Worm (Caenorhabditis elegans): ENCODE data around the gene srh-63.

ce11 chrIV:14515162-14515561, 8.5 kb upstream of the srh-63 start:
- TF ChIP-seq B0310.2 (tag; optimal IDR thresholded peaks at IDR 0.05), result no peak
- no peak for TF ChIP-seq hmbx-1 (tag; optimal IDR thresholded peaks at IDR 0.05)
- TF ChIP-seq aly-1 (tag; optimal IDR thresholded peaks at IDR 0.05), result no peak
- TF ChIP-seq ama-1 (optimal IDR thresholded peaks at IDR 0.05), result no peak
- no peak for TF ChIP-seq ceh-36 (tag; optimal IDR thresholded peaks at IDR 0.05)
- TF ChIP-seq tbx-11 (GFP tag; IDR thresholded peaks at IDR 0.05), result no peak
- no peak for TF ChIP-seq ets-7 (tag; optimal IDR thresholded peaks at IDR 0.05)
- no peak for TF ChIP-seq F13C5.2 (tag; optimal IDR thresholded peaks at IDR 0.05)
- TF ChIP-seq pes-1 (GFP tag; IDR thresholded peaks at IDR 0.05), result no peak
- no peak for TF ChIP-seq tra-4 (tag; optimal IDR thresholded peaks at IDR 0.05)
